Fruit fly (Drosophila melanogaster): ENCODE results near the gene CG14414.

Gene CG14414

dm6 chrX:14602421-14602846, 22.0 kb downstream of the CG14414 start, which contains the start of gene sbm (continued):
- TF ChIP-seq ash1 (GFP tag; optimal IDR thresholded peaks at IDR 0.05), result no peak
- no peak; the same call in 1 of the 2 replicates for TF ChIP-seq chm (GFP tag; IDR thresholded peaks at IDR 0.05)
- TF ChIP-seq CG10366 (GFP tag; IDR thresholded peaks at IDR 0.05), result peak; percentile 17; the same call in 1 of the 2 replicates
- peak; percentile 35 for TF ChIP-seq esg (GFP tag; conservative IDR thresholded peaks at IDR 0.05)
- TF ChIP-seq CG17361 (GFP tag; IDR thresholded peaks at IDR 0.05), result no peak
- 0 out of 2 replicates have a peak, but pooled peaks have one; percentile 30 for TF ChIP-seq Rx (GFP tag; IDR thresholded peaks at IDR 0.05)
- no peak for TF ChIP-seq CG11695 (GFP tag; IDR thresholded peaks at IDR 0.05)
- peak; percentile 16 for TF ChIP-seq CG1792 (GFP tag; optimal IDR thresholded peaks at IDR 0.05)
- no peak for TF ChIP-seq nau (GFP tag; optimal IDR thresholded peaks at IDR 0.05)
- no peak for TF ChIP-seq trh (GFP tag; optimal IDR thresholded peaks at IDR 0.05)
- no peak for TF ChIP-seq CG7271 (tag; optimal IDR thresholded peaks at IDR 0.05)
- no peak for TF ChIP-seq wek (GFP tag; optimal IDR thresholded peaks at IDR 0.05)
- no peak for TF ChIP-seq sima (GFP tag; optimal IDR thresholded peaks at IDR 0.05)
- peak; percentile 42; the same call in 2 of the 3 replicates for TF ChIP-seq zen2 (GFP tag; IDR thresholded peaks at IDR 0.05; ENCODE audit: partially characterized antibody)
- TF ChIP-seq CG31224 (GFP tag; IDR thresholded peaks at IDR 0.05), result peak; percentile 47; the same call in 1 of the 2 replicates
- no peak for TF ChIP-seq CG10431 (GFP tag; optimal IDR thresholded peaks at IDR 0.05)
- TF ChIP-seq Neu2 (GFP tag; optimal IDR thresholded peaks at IDR 0.05; ENCODE audit: borderline replicate concordance), result peak; percentile 50
- peak; percentile 49 for TF ChIP-seq CoRest (tag; optimal IDR thresholded peaks at IDR 0.05)
- TF ChIP-seq D (optimal IDR thresholded peaks at IDR 0.05), result no peak
- no peak for TF ChIP-seq D (GFP tag; optimal IDR thresholded peaks at IDR 0.05)
- peak; percentile 24; the same call in 1 of the 2 replicates for TF ChIP-seq hbn (GFP tag; IDR thresholded peaks at IDR 0.05; ENCODE audit: partially characterized antibody)
- no peak for TF ChIP-seq Sox100B (GFP tag; optimal IDR thresholded peaks at IDR 0.05)
- no peak for TF ChIP-seq Camta (GFP tag; optimal IDR thresholded peaks at IDR 0.05)
- TF ChIP-seq MESR4 (GFP tag; optimal IDR thresholded peaks at IDR 0.05), result no peak
- TF ChIP-seq slbo (GFP tag; IDR thresholded peaks at IDR 0.05), result peak; percentile 83
- peak; percentile 22 for TF ChIP-seq CG12391 (tag; optimal IDR thresholded peaks at IDR 0.05)
- TF ChIP-seq CG32772 (GFP tag; IDR thresholded peaks at IDR 0.05), result peak; percentile 41; the same call in 1 of the 2 replicates
- 0 out of 2 replicates have a peak, but pooled peaks have one; percentile 18 for TF ChIP-seq CG14667 (GFP tag; IDR thresholded peaks at IDR 0.05)
- no peak for TF ChIP-seq CG14965 (GFP tag; optimal IDR thresholded peaks at IDR 0.05; ENCODE audit: borderline replicate concordance)
- no peak for TF ChIP-seq lov (optimal IDR thresholded peaks at IDR 0.05)
- no peak for TF ChIP-seq lov (GFP tag; IDR thresholded peaks at IDR 0.05)
- TF ChIP-seq CG9876 (GFP tag; optimal IDR thresholded peaks at IDR 0.05), result peak; percentile 32
- peak in 1 of 2 experiments; percentile 57 for TF ChIP-seq dpn (GFP tag; optimal IDR thresholded peaks at IDR 0.05)
- TF ChIP-seq ham (GFP tag; IDR thresholded peaks at IDR 0.05), result no peak
- TF ChIP-seq dysf (GFP tag; IDR thresholded peaks at IDR 0.05), result peak; percentile 50; the same call in 1 of the 3 replicates
- 0 out of 3 replicates have a peak, but pooled peaks have one; percentile 16 for TF ChIP-seq CG14050 (GFP tag; IDR thresholded peaks at IDR 0.05)
- TF ChIP-seq CG10462 (GFP tag; optimal IDR thresholded peaks at IDR 0.05), result no peak
- no peak for TF ChIP-seq Hand (GFP tag; optimal IDR thresholded peaks at IDR 0.05)
- peak; percentile 59 for TF ChIP-seq knrl (GFP tag; IDR thresholded peaks at IDR 0.05; ENCODE audit: partially characterized antibody)
- TF ChIP-seq CG7839 (tag; optimal IDR thresholded peaks at IDR 0.05), result peak; percentile 23
- peak; percentile 30 for TF ChIP-seq CG10209 (GFP tag; optimal IDR thresholded peaks at IDR 0.05)
- no peak for TF ChIP-seq da (GFP tag; optimal IDR thresholded peaks at IDR 0.05)
- no peak for TF ChIP-seq Nf-YA (GFP tag; IDR thresholded peaks at IDR 0.05)
- peak; percentile 38 for TF ChIP-seq tio (GFP tag; optimal IDR thresholded peaks at IDR 0.05)
- TF ChIP-seq toy (GFP tag; IDR thresholded peaks at IDR 0.05), result no peak
- TF ChIP-seq lola (GFP tag; optimal IDR thresholded peaks at IDR 0.05), result no peak
- TF ChIP-seq CG2199 (GFP tag; IDR thresholded peaks at IDR 0.05), result 0 out of 3 replicates have a peak, but pooled peaks have one; percentile 39
- TF ChIP-seq Gsc (GFP tag; IDR thresholded peaks at IDR 0.05), result no peak
- TF ChIP-seq Taf1 (GFP tag; IDR thresholded peaks at IDR 0.05), result no peak; the same call in 1 of the 2 replicates
- no peak for TF ChIP-seq CG10543 (GFP tag; optimal IDR thresholded peaks at IDR 0.05)
- peak; percentile 47; the same call in 1 of the 3 replicates for TF ChIP-seq so (GFP tag; IDR thresholded peaks at IDR 0.05)

All from whole organism, embryonic.